Worm (Caenorhabditis elegans) whole organism, early embryonic: ENCODE measurements around the gene srx-21.

Experiments
- B0310.2 ChIP-seq: sonication (generic microtip); optimal IDR thresholded peaks from 2 replicates; lab custom pipeline; 2016; ENCODE audit warnings: mild to moderate bottlenecking, missing genetic modification characterization, missing compliant biosample characterization
- aly-1 ChIP-seq: sonication (generic microtip); optimal IDR thresholded peaks from 2 replicates; lab custom pipeline; 2016; ENCODE audit warnings: missing genetic modification characterization, missing compliant biosample characterization
- ama-1 ChIP-seq: fragments of 150-350 bp; optimal IDR thresholded peaks from 2 replicates; lab custom pipeline; 2014
- ceh-13 ChIP-seq: fragments of 200-800 bp; sonication (Bioruptor generic); optimal IDR thresholded peaks from 2 replicates; lab custom pipeline; 2018; ENCODE audit warnings: mild to moderate bottlenecking, missing genetic modification characterization, missing compliant biosample characterization
- ceh-36 ChIP-seq: sonication (generic microtip); optimal IDR thresholded peaks from 2 replicates; lab custom pipeline; 2016; ENCODE audit warnings: missing genetic modification characterization, inconsistent platforms, missing compliant biosample characterization
- flt-1 ChIP-seq: fragments of 200-800 bp; sonication (Bioruptor generic); IDR thresholded peaks from 2 replicates; pipeline ENCODE4 v1.3.6; 2022; ENCODE audit warnings: missing genetic modification characterization, missing compliant biosample characterization
- hmbx-1 ChIP-seq: sonication (generic microtip); optimal IDR thresholded peaks from 2 replicates; lab custom pipeline; 2016; ENCODE audit warnings: mild to moderate bottlenecking, missing genetic modification characterization, missing compliant biosample characterization
- hnd-1 ChIP-seq: sonication (generic microtip); optimal IDR thresholded peaks from 2 replicates; lab custom pipeline; 2016; ENCODE audit warnings: missing genetic modification characterization, missing compliant biosample characterization
- pes-1 ChIP-seq: fragments of 200-800 bp; sonication (Bioruptor generic); IDR thresholded peaks from 2 replicates; pipeline ENCODE4 v1.3.6; 2022; ENCODE audit warnings: missing genetic modification reagents, missing genetic modification characterization, missing compliant biosample characterization
- scrt-1 ChIP-seq: fragments of 200-800 bp; sonication (Bioruptor generic); IDR thresholded peaks from 2 replicates; pipeline ENCODE4 v1.3.6; 2022; ENCODE audit warnings: missing genetic modification characterization, missing compliant biosample characterization
- sea-1 ChIP-seq: fragments of 200-800 bp; sonication (Bioruptor generic); conservative IDR thresholded peaks from 2 replicates; pipeline ENCODE4 v1.3.6; 2022; ENCODE audit warnings: missing genetic modification characterization, missing compliant biosample characterization
- tbx-11 ChIP-seq: fragments of 200-800 bp; sonication (Bioruptor generic); IDR thresholded peaks from 2 replicates; pipeline ENCODE4 v1.3.6; 2022; ENCODE audit warnings: missing genetic modification characterization, missing compliant biosample characterization
- tbx-37 ChIP-seq: fragments of 200-800 bp; sonication (Bioruptor generic); conservative IDR thresholded peaks from 2 replicates; pipeline ENCODE4 v1.3.6; 2022; ENCODE audit warnings: missing genetic modification reagents, missing genetic modification characterization, missing compliant biosample characterization
- tra-4 ChIP-seq: sonication (generic microtip); optimal IDR thresholded peaks from 2 replicates; lab custom pipeline; 2017; ENCODE audit warnings: missing genetic modification characterization, missing compliant biosample characterization

DNA sequence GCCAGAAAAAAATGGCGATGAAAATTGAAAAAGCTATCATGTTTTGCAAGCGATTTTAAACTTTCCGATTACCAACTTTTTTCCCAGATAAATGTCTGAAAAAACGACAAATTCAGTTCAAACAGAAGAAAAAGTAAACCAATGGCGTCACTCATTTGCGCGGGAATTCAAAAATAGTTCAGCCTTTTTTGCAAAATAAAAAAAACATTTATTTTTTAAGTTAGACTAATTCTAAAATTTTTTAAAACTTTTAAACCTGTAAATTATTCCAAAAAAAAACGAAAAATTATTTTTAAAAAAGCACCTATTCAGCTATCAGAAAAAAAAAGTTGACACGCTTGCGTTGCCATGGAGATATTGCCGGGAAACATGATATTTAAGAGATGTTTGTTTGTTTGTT is 36.0 kb downstream of the srx-21 start, which contains the start of gene cyp-33C11:
- no peak for TF ChIP-seq hnd-1
- no peak for TF ChIP-seq ama-1 (lab: Kevin White, UChicago)
- TF ChIP-seq aly-1 (tag; lab: Kevin White, UChicago) = no peak
- TF ChIP-seq tbx-37 (GFP tag; lab: Robert Waterston, UW) = no peak
- no peak for TF ChIP-seq pes-1 (GFP tag; lab: Robert Waterston, UW)
- no peak for TF ChIP-seq B0310.2 (tag; lab: Kevin White, UChicago)
- no peak for TF ChIP-seq sea-1 (GFP tag; lab: Robert Waterston, UW)
- no peak for TF ChIP-seq tra-4 (tag; lab: Kevin White, UChicago)
- no peak for TF ChIP-seq hmbx-1 (tag; lab: Kevin White, UChicago)
- no peak for TF ChIP-seq ceh-36 (tag; lab: Kevin White, UChicago)
- no peak for TF ChIP-seq ceh-13 (GFP tag; lab: Kevin White, UChicago)
- TF ChIP-seq tbx-11 (GFP tag; lab: Robert Waterston, UW) = no peak
- no peak for TF ChIP-seq scrt-1 (GFP tag; lab: Robert Waterston, UW)
- TF ChIP-seq flt-1 (GFP tag; lab: Robert Waterston, UW) = no peak
